Worm (Caenorhabditis elegans) whole organism, L4 larva: ENCODE results near the gene F32H5.4.
A peak's percentile ranks its signal among the peaks of the same experiment; 100 is the strongest.

ENCODE experiments used
- F10B5.3 ChIP-seq: sonication (generic microtip); optimal IDR thresholded peaks from 2 replicates; lab custom pipeline; 2016; ENCODE audit warnings: mild to moderate bottlenecking, missing genetic modification characterization, missing compliant biosample characterization
- F44E2.7 ChIP-seq: fragments of 200-800 bp; sonication (Bioruptor generic); IDR thresholded peaks from 2 replicates; pipeline ENCODE4 v2.1.2; 2022; ENCODE audit warnings: missing genetic modification characterization, missing compliant biosample characterization
- R02D3.7 ChIP-seq: fragments of 150-350 bp; sonication (generic microtip); optimal IDR thresholded peaks from 3 replicates; lab custom pipeline; 2014; ENCODE audit warnings: missing biosample characterization, missing genetic modification characterization
- T20F7.1 ChIP-seq: fragments of 200-800 bp; sonication (Bioruptor generic); optimal IDR thresholded peaks from 2 replicates; lab custom pipeline; 2018; ENCODE audit warnings: mild to moderate bottlenecking, missing genetic modification characterization, missing compliant biosample characterization
- T26A8.4 ChIP-seq: fragments of 200-800 bp; sonication (Bioruptor generic); IDR thresholded peaks from 2 replicates; pipeline ENCODE4 v1.3.6; 2022; ENCODE audit warnings: missing genetic modification characterization, missing compliant biosample characterization
- Y105C5A.15 ChIP-seq: fragments of 200-800 bp; sonication (Bioruptor generic); IDR thresholded peaks from 2 replicates; pipeline ENCODE4 v1.3.6; 2022; ENCODE audit warnings: missing genetic modification characterization, missing compliant biosample characterization
- Y5F2A.4 ChIP-seq: fragments of 200-800 bp; sonication (Bioruptor generic); optimal IDR thresholded peaks from 2 replicates; lab custom pipeline; 2018; ENCODE audit warnings: mild to moderate bottlenecking, missing genetic modification characterization, missing compliant biosample characterization
- Y75B8A.6 ChIP-seq: fragments of 200-800 bp; sonication (Bioruptor generic); IDR thresholded peaks from 2 replicates; pipeline ENCODE4 v1.3.6; 2022; ENCODE audit warnings: missing genetic modification reagents, missing genetic modification characterization, missing compliant biosample characterization
- aha-1 ChIP-seq: fragments of 150-350 bp; peaks from one replicate; lab custom pipeline; 2014; ENCODE audit warnings: missing biosample characterization, missing genetic modification characterization
- aly-2 ChIP-seq: sonication (generic microtip); optimal IDR thresholded peaks from 2 replicates; lab custom pipeline; 2018; ENCODE audit warnings: missing biosample characterization, missing genetic modification characterization
- ama-1 ChIP-seq: fragments of 150-350 bp; optimal IDR thresholded peaks from 2 replicates; lab custom pipeline; 2014; ENCODE audit warnings: inconsistent platforms, mixed read lengths
- attf-4 ChIP-seq: sonication (generic microtip); optimal IDR thresholded peaks from 3 replicates; lab custom pipeline; 2017; ENCODE audit warnings: missing biosample characterization, missing genetic modification characterization
- ceh-44 ChIP-seq: fragments of 200-800 bp; sonication (Bioruptor generic); IDR thresholded peaks from 2 replicates; pipeline ENCODE4 v1.3.6; 2022; ENCODE audit warnings: missing genetic modification reagents, missing genetic modification characterization, missing compliant biosample characterization
- ceh-62 ChIP-seq: sonication (generic microtip); optimal IDR thresholded peaks from 2 replicates; lab custom pipeline; 2017; ENCODE audit warnings: missing biosample characterization, missing genetic modification characterization
- ceh-82 ChIP-seq: sonication (generic microtip); optimal IDR thresholded peaks from 2 replicates; lab custom pipeline; 2017; ENCODE audit warnings: missing biosample characterization, missing genetic modification characterization
- cey-2 ChIP-seq: sonication (generic microtip); optimal IDR thresholded peaks from 3 replicates; lab custom pipeline; 2017; ENCODE audit warnings: missing genetic modification characterization, mild to moderate bottlenecking, missing compliant biosample characterization, antibody characterized with exemption, borderline replicate concordance; ENCODE audit not compliant: insufficient read depth
- ctbp-1 ChIP-seq: fragments of 200-800 bp; sonication (Bioruptor generic); IDR thresholded peaks from 2 replicates; pipeline ENCODE4 v1.3.6; 2022; ENCODE audit warnings: missing genetic modification reagents, missing genetic modification characterization, missing compliant biosample characterization
- daf-12 ChIP-seq: fragments of 150-350 bp; optimal IDR thresholded peaks from 2 replicates; lab custom pipeline; 2014; ENCODE audit warnings: missing biosample characterization, missing genetic modification reagents, missing genetic modification characterization
- dmd-6 ChIP-seq: fragments of 200-800 bp; sonication (Bioruptor generic); IDR thresholded peaks from 2 replicates; pipeline ENCODE4 v1.3.6; 2022; ENCODE audit warnings: missing genetic modification reagents, missing genetic modification characterization, missing compliant biosample characterization
- dmd-8 ChIP-seq: fragments of 200-800 bp; sonication (Bioruptor generic); IDR thresholded peaks from 2 replicates; pipeline ENCODE4 v1.3.6; 2022; ENCODE audit warnings: missing genetic modification characterization, missing compliant biosample characterization
- egl-43 ChIP-seq: fragments of 200-800 bp; sonication (Bioruptor generic); IDR thresholded peaks from 2 replicates; pipeline ENCODE4 v1.3.6; 2022; ENCODE audit warnings: missing genetic modification reagents, missing genetic modification characterization, missing compliant biosample characterization
- gei-8 ChIP-seq: fragments of 200-800 bp; sonication (Bioruptor generic); optimal IDR thresholded peaks from 2 replicates; lab custom pipeline; 2018; ENCODE audit warnings: mild to moderate bottlenecking, missing genetic modification characterization, missing compliant biosample characterization
- hif-1 ChIP-seq, 2 experiments: sonication (generic microtip); optimal IDR thresholded peaks; 2 replicates each; lab custom pipeline; 2016 to 2017; ENCODE audit warnings: missing compliant biosample characterization in 2 of 2, missing genetic modification characterization in 2 of 2, missing genetic modification reagents in 2 of 2, missing genotype in 2 of 2, mild to moderate bottlenecking in 1 of 2
- lin-13 ChIP-seq: fragments of 150-350 bp; optimal IDR thresholded peaks from 2 replicates; lab custom pipeline; 2014; ENCODE audit warnings: missing biosample characterization, missing genetic modification reagents, missing genetic modification characterization
- lin-15B ChIP-seq: fragments of 150-350 bp; sonication (generic microtip); optimal IDR thresholded peaks from 3 replicates; lab custom pipeline; 2014; ENCODE audit warnings: missing biosample characterization, missing genetic modification characterization
- lin-38 ChIP-seq: fragments of 200-800 bp; sonication (Bioruptor generic); IDR thresholded peaks from 2 replicates; pipeline ENCODE4 v1.3.6; 2022; ENCODE audit warnings: missing genetic modification reagents, missing genetic modification characterization, missing compliant biosample characterization
- lsy-2 ChIP-seq, 2 experiments: fragments of 150-350 bp in 1 of 2; sonication (generic microtip) in 1 of 2; optimal IDR thresholded peaks; 2 replicates each; lab custom pipeline; 2014 to 2017; ENCODE audit warnings: missing biosample characterization in 2 of 2, missing genetic modification characterization in 2 of 2
- mep-1 ChIP-seq: fragments of 150-350 bp; sonication (generic microtip); optimal IDR thresholded peaks from 3 replicates; lab custom pipeline; 2014; ENCODE audit warnings: missing biosample characterization, missing genetic modification characterization
- mes-2 ChIP-seq: sonication (generic microtip); optimal IDR thresholded peaks from 2 replicates; lab custom pipeline; 2016; ENCODE audit warnings: missing genotype, mild to moderate bottlenecking, missing genetic modification characterization, missing compliant biosample characterization; ENCODE audit not compliant: poor library complexity, severe bottlenecking
- mxl-2 ChIP-seq: fragments of 200-800 bp; sonication (Bioruptor generic); conservative IDR thresholded peaks from 2 replicates; pipeline ENCODE4 v1.3.6; 2022; ENCODE audit warnings: missing genetic modification reagents, missing genetic modification characterization, missing compliant biosample characterization
- nhr-102 ChIP-seq: sonication (generic microtip); optimal IDR thresholded peaks from 2 replicates; lab custom pipeline; 2016; ENCODE audit warnings: mild to moderate bottlenecking, missing genetic modification characterization, moderate library complexity, missing compliant biosample characterization
- nhr-111 ChIP-seq: fragments of 200-800 bp; sonication (Bioruptor generic); optimal IDR thresholded peaks from 2 replicates; lab custom pipeline; 2018; ENCODE audit warnings: mild to moderate bottlenecking, missing genetic modification characterization, missing compliant biosample characterization
- nhr-25 ChIP-seq: sonication (generic microtip); optimal IDR thresholded peaks from 2 replicates; lab custom pipeline; 2017; ENCODE audit warnings: missing genetic modification characterization, mild to moderate bottlenecking, missing compliant biosample characterization, antibody characterized with exemption, moderate library complexity, borderline replicate concordance; ENCODE audit not compliant: insufficient read depth
- nhr-28 ChIP-seq: fragments of 150-350 bp; optimal IDR thresholded peaks from 2 replicates; lab custom pipeline; 2014; ENCODE audit warnings: missing biosample characterization, missing genetic modification characterization
- nhr-6 ChIP-seq: fragments of 150-350 bp; optimal IDR thresholded peaks from 2 replicates; lab custom pipeline; 2014; ENCODE audit warnings: missing biosample characterization, missing genetic modification characterization
- nhr-77 ChIP-seq: fragments of 150-350 bp; optimal IDR thresholded peaks from 2 replicates; lab custom pipeline; 2014; ENCODE audit warnings: missing biosample characterization, missing genetic modification characterization
- pha-4 ChIP-seq, 2 experiments: fragments of 150-350 bp in 1 of 2; fragments of 200-800 bp in 1 of 2; sonication (Bioruptor generic) in 1 of 2; IDR thresholded peaks in 1 of 2; optimal IDR thresholded peaks in 1 of 2; 2 replicates each; pipeline versions ENCODE4 v1.3.6 to Lab custom; 2014 to 2022; ENCODE audit warnings: missing genetic modification characterization in 2 of 2, missing genetic modification reagents in 2 of 2, missing biosample characterization in 1 of 2, missing compliant biosample characterization in 1 of 2
- pqm-1 ChIP-seq: sonication (generic microtip); optimal IDR thresholded peaks from 2 replicates; lab custom pipeline; 2017; ENCODE audit warnings: missing biosample characterization, missing genetic modification characterization
- snpc-4 ChIP-seq: fragments of 150-350 bp; optimal IDR thresholded peaks from 2 replicates; lab custom pipeline; 2014; ENCODE audit warnings: missing biosample characterization, missing genetic modification characterization
- spr-1 ChIP-seq: sonication (generic microtip); optimal IDR thresholded peaks from 2 replicates; lab custom pipeline; 2016; ENCODE audit warnings: mild to moderate bottlenecking, missing genetic modification characterization, missing compliant biosample characterization
- tra-1 ChIP-seq: fragments of 200-800 bp; sonication (Bioruptor generic); IDR thresholded peaks from 2 replicates; pipeline ENCODE4 v1.3.6; 2022; ENCODE audit warnings: missing genetic modification reagents, missing genetic modification characterization, missing compliant biosample characterization
- unc-130 ChIP-seq: sonication (generic microtip); optimal IDR thresholded peaks from 2 replicates; lab custom pipeline; 2016; ENCODE audit warnings: missing genetic modification reagents, missing genetic modification characterization, missing compliant biosample characterization
- unc-39 ChIP-seq: sonication (generic microtip); optimal IDR thresholded peaks from 2 replicates; lab custom pipeline; 2017; ENCODE audit warnings: missing biosample characterization, missing genetic modification characterization
- unc-62 ChIP-seq, 3 experiments: fragments of 150-350 bp in 1 of 3; sonication (generic microtip); optimal IDR thresholded peaks in 2 of 3; peaks in 1 of 3; 1 replicate in 1 of 3; 2 replicates in 2 of 3; lab custom pipeline; 2014 to 2017; ENCODE audit warnings: missing biosample characterization in 3 of 3, missing genetic modification characterization in 3 of 3, missing genetic modification reagents in 3 of 3, missing genotype in 1 of 3
- zfp-2 ChIP-seq: sonication (generic microtip); optimal IDR thresholded peaks from 2 replicates; lab custom pipeline; 2016; ENCODE audit warnings: mild to moderate bottlenecking, missing genetic modification characterization, missing compliant biosample characterization
- zfp-3 ChIP-seq: fragments of 200-800 bp; sonication (Bioruptor generic); conservative IDR thresholded peaks from 2 replicates; pipeline ENCODE4 v1.3.6; 2022; ENCODE audit warnings: missing genetic modification reagents, missing genetic modification characterization, missing compliant biosample characterization
- ztf-7 ChIP-seq: fragments of 150-350 bp; optimal IDR thresholded peaks from 2 replicates; lab custom pipeline; 2014; ENCODE audit warnings: missing biosample characterization, missing genetic modification characterization

The F32H5.4 gene

ce11 chrV:13374532-13374931, 14.2 kb downstream of the F32H5.4 start (continued):
- TF ChIP-seq zfp-3 (GFP tag; lab: Robert Waterston, UW) = no peak

ce11 chrV:13375861-13376260, 15.5 kb downstream of the F32H5.4 start:
- TF ChIP-seq lin-38 (GFP tag; lab: Robert Waterston, UW) = no peak
- TF ChIP-seq aha-1 (tag; lab: Kevin White, UChicago) = peak; percentile 89
- TF ChIP-seq mes-2 = peak; percentile 18
- peak; percentile 17 for TF ChIP-seq mep-1 (tag; lab: Kevin White, UChicago)
- TF ChIP-seq nhr-25 (tag; lab: Kevin White, UChicago) = peak; percentile 84

ce11 chrV:13377130-13377529, 16.8 kb downstream of the F32H5.4 start:
- no peak for TF ChIP-seq F10B5.3 (tag; lab: Kevin White, UChicago)
- TF ChIP-seq unc-130 (GFP tag; lab: Kevin White, UChicago) = no peak
- no peak for TF ChIP-seq zfp-2 (tag; lab: Kevin White, UChicago)
- no peak for TF ChIP-seq ama-1 (lab: Kevin White, UChicago)
- peak; percentile 62 for TF ChIP-seq nhr-28 (tag; lab: Kevin White, UChicago)
- peak; percentile 50 for TF ChIP-seq cey-2
- TF ChIP-seq nhr-25 (tag; lab: Kevin White, UChicago) = no peak
- peak; percentile 89 for TF ChIP-seq dmd-6
- TF ChIP-seq dmd-8 (GFP tag; lab: Robert Waterston, UW) = no peak
- peak in 1 of 2 experiments; percentile 27 for TF ChIP-seq hif-1 (tag; optimal IDR thresholded peaks at IDR 0.05; lab: Kevin White, UChicago)
- TF ChIP-seq Y5F2A.4 = no peak
- no peak for TF ChIP-seq egl-43
- no peak for TF ChIP-seq ceh-44
- no peak for TF ChIP-seq aly-2 (tag; lab: Kevin White, UChicago)
- TF ChIP-seq R02D3.7 (tag; lab: Kevin White, UChicago) = no peak
- no peak for TF ChIP-seq F44E2.7
- TF ChIP-seq tra-1 (GFP tag; lab: Robert Waterston, UW) = 0 out of 2 replicates have a peak, but pooled peaks have one; percentile 44
- TF ChIP-seq snpc-4 (tag; lab: Kevin White, UChicago) = no peak
- TF ChIP-seq ceh-62 (tag; lab: Kevin White, UChicago) = no peak
- peak; percentile 41 for TF ChIP-seq T20F7.1 (GFP tag; lab: Kevin White, UChicago)
- TF ChIP-seq pqm-1 (tag; lab: Kevin White, UChicago) = peak; percentile 52
- no peak for TF ChIP-seq ztf-7 (tag; lab: Kevin White, UChicago)
- TF ChIP-seq Y75B8A.6 = no peak
- no peak for TF ChIP-seq Y105C5A.15 (GFP tag; lab: Robert Waterston, UW)
- TF ChIP-seq ceh-82 (tag; lab: Kevin White, UChicago) = no peak
- peak; percentile 66 for TF ChIP-seq mep-1 (tag; lab: Kevin White, UChicago)
- TF ChIP-seq T26A8.4 (GFP tag; lab: Robert Waterston, UW) = no peak
- no peak for TF ChIP-seq aha-1 (tag; lab: Kevin White, UChicago)
- TF ChIP-seq lin-13 (GFP tag; lab: Kevin White, UChicago) = no peak
- TF ChIP-seq mxl-2 (GFP tag; lab: Robert Waterston, UW) = no peak
- no peak for TF ChIP-seq spr-1
- TF ChIP-seq nhr-102 (tag; lab: Kevin White, UChicago) = peak; percentile 52
- no peak for TF ChIP-seq unc-39 (tag; lab: Kevin White, UChicago)
- no peak for TF ChIP-seq attf-4
- no peak for TF ChIP-seq ctbp-1 (GFP tag; lab: Robert Waterston, UW)
- TF ChIP-seq gei-8 (GFP tag; lab: Kevin White, UChicago) = no peak
- no peak for TF ChIP-seq unc-62 (GFP tag; optimal IDR thresholded peaks at IDR 0.05 in 1 of 2; lab: Kevin White, UChicago)
- no peak for TF ChIP-seq unc-62 (tag; optimal IDR thresholded peaks at IDR 0.05; lab: Kevin White, UChicago)
- no peak for TF ChIP-seq nhr-111
- TF ChIP-seq nhr-6 = peak; percentile 65
- peak; percentile 79 for TF ChIP-seq nhr-77
- no peak for TF ChIP-seq pha-4 (GFP tag; IDR thresholded peaks at IDR 0.05; lab: Robert Waterston, UW)
- no peak for TF ChIP-seq pha-4 (tag; optimal IDR thresholded peaks at IDR 0.05; lab: Kevin White, UChicago)
- no peak for TF ChIP-seq lin-15B (tag; lab: Kevin White, UChicago)
- TF ChIP-seq daf-12 (tag; lab: Kevin White, UChicago) = no peak
- peak in 1 of 2 experiments; percentile 26 for TF ChIP-seq lsy-2 (tag; optimal IDR thresholded peaks at IDR 0.05; lab: Kevin White, UChicago)
